Fruit fly (Drosophila melanogaster) ovary, adult (tissue): ENCODE results near the gene alpha-Est3.

Experiments used
- CG17801 ChIP-seq: fragments of 200-800 bp; optimal IDR thresholded peaks from 2 replicates; lab custom pipeline; 2019; ENCODE audit warnings: missing biosample characterization, mild to moderate bottlenecking, missing genetic modification characterization, moderate library complexity; ENCODE audit not compliant: partially characterized antibody

The alpha-Est3 gene

DNA sequence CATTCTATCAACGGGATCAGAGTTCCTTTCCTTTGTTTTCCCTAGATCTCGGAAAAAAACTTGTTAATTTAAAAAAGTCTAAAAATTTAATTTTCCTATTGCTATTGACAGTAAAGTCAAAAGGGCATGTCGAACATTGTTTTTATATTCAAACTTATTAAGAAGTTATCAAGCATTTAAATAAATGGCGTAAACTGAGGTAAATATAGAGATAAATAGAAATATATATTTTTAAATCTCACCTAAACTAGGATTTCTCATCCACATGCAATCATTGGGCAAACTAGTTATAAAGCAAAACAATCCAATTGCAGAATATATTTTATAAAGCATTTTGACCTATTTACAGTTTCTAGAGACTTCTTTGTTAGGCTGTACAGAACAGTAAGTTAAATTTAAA lies 22.1 kb downstream of the alpha-Est3 start, which contains the start of gene Ubc84D:
Ubc84D (minus strand) TSS at position 101 of the 400 bp plus-strand sequence.
- no peak for TF ChIP-seq CG17801 (GFP tag; lab: Kevin White, UChicago)

DNA sequence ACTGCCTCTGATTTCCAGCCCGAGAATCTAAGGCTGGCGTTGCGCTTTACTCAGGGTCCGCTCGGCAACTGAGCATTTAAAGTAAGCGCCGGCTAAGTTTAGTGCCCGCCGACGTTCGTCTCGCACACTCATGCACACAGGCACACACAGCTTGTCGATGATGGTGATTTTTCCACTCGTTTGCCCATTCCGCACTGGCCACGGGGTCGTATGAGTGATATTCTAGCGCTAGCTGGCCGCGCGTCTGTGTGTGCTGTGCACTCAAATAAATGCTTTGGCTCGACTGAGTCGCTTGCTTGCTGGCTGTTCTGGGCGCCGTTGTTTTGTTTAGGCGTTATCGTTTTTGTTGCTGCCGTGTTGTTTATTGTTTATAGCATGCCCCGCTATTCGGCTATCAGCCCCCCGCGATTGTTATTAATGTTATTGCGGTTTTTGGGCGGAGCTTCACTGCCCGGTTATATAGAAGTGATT lies 25.8 kb downstream of the alpha-Est3 start, which contains the start of gene alpha-Est8:
alpha-Est8 (minus strand) TSS at position 72 of the 471 bp plus-strand sequence.
- TF ChIP-seq CG17801 (GFP tag; lab: Kevin White, UChicago), result peak; percentile 58

DNA sequence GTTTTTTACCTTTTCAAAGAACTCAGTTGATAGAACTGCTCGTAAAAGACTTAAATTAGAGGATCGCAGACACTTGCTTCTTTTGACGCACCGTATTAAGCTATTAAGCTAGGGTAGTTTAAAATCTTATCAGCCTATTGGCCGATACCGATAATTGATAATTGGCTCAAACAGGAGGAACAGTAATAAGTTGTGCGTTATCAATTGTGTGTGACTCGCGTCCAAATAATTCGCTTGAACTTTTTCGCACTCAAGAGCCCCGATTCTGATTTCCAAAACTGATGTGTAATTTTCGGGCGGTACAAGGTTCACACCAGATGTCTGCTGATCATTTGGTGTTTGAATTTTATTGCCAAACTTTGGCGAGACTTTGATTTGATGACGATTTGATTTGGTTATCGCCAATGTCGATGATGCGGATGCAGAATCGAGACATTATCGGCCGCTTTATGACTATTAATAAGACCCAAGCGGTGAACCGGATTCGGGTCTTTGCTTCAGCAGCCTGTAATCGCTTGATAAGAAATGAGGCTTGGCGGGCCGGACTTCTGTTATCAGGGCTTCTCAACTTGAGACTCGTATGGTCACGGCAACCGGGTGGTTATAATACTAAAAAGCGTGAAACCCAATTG lies 27.1 kb downstream of the alpha-Est3 start:
- no peak for TF ChIP-seq CG17801 (GFP tag; lab: Kevin White, UChicago)

DNA sequence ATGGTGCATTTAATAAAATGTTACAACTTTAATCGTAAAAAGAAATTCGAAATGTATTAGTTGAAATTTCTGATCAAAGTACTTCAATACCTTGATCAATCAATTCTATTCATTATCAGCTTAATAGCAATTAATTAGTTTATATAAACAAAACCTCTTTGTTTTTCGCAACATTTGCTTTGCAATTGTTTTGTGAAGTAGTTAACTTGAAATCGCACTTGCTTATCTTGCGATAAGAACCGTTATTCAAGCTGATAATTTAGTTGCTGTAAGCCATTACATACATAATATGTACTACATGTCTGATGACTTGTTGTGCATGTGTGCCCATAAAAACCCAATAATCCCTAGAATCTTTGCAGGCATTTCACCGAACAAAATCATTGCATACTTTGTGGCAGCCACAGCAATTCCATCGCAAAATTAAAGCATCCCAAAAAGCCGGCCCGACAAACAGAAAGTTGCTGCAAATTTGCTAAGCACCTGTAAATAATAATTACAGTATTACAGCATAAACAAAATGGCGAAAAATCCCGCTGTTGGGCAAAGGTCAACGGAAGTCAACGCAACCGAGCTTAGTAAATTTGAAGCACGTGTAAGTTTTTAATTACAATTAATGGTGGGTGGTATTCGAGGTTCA lies 33.1 kb downstream of the alpha-Est3 start:
- TF ChIP-seq CG17801 (GFP tag; lab: Kevin White, UChicago), result peak; percentile 27

DNA sequence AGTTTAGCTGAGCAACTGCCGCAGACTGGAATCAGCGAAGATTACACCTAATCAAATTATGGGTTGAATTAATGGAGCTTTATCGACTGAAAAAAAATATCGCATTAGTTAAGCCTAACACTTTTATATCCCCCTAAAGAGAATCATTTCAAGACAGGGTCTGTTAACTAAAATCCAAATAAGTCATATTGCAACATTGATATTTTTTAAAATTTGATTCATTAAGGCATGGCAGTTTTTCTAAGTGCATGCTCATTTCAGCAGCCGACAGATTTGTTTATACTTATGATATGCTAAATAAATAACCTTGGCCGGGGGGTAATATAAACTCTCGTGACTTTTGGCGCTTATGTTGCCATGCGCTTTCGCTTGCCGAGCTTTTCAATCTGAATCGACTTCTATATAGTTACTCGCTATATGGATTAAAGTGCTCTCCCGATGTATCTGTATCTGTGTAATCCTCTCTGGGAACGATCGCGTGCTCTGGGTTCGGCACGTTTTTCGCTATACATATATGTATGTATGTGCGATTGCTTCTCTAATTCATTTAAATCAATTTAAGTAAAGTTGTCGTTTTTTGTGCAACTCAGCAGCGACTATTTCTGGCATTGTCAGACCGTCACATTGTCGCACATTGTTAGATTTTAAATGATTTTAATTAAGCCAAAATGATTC lies 35.0 kb downstream of the alpha-Est3 start:
- TF ChIP-seq CG17801 (GFP tag; lab: Kevin White, UChicago), result peak; percentile 20

DNA sequence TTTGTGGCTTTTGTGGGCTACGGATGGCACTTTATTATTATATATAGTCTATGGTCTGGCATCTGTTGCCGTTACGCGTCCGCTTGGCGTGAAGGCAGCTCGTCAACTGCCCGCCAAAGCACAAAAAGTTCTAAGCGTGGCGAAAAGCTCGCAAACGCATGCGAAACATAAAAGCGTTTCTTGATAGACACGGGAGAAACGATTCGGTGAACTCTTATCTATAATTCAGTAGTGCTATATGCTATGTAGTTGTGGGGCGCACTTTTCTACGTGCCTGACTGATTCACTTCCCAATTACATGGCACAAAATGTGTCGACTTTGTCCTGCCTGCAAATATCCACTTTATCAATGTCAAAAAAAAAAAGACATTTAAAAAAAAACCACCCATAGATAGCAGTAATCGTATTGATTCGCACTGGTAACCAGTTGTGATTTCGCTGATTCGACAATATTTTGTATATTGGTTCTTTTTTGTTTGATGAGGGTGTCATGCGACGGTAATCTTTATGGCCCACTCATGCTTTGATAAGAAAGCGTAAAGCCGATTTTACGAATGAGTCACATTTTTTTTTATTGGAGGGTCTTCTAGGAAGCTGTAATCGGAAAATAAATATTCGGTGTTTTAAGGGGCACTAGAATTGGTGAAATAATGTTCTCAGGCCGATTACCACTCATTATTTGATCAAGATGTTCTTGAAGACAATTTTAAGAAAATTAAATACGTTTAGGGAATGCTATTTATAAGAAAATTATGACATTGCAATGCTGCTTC lies 36.3 kb downstream of the alpha-Est3 start, which contains the start of gene alpha-Est9:
alpha-Est9 (minus strand) TSS at position 110 of the 773 bp plus-strand sequence.
- peak; percentile 27 for TF ChIP-seq CG17801 (GFP tag; lab: Kevin White, UChicago)

DNA sequence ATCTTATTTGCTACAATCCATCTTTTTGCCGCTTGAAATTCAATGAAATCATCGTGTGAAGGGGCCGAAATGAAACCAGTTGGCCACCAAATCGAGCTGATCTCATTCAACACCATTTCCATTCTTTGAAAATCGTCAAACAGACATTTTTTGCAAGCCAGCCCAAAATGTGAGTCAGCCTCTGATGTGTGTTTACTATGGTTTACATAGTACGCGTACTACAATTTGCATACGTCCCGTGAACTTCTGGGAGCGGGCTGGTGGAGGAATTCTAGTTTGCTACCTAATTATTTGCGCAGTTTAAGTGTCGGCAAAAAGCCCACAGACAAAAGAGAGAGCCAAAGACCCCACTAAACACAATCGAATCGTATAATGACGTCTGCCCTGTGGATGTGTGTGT lies 38.2 kb downstream of the alpha-Est3 start:
- no peak for TF ChIP-seq CG17801 (GFP tag; lab: Kevin White, UChicago)

DNA sequence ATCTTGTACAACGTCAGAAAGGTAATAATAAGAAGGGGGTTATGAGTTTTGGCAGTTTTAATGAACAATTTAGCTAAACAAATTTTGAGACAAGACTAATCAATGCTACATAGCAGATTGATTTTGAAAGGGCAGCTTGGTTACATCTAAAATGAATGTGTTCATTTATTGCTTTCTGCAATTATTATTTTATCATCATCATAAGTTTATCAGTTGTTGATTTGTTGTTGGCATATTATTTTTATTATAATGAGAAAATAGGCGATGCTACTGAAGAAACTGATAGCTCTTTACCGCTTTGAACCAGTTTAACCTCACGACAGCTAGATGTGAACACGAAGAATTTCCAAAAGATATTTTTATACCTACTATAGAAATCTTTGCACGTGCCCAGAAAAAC lies 39.2 kb downstream of the alpha-Est3 start, which contains the start of gene Mics1:
Mics1 (minus strand) TSS at position 101 of the 400 bp plus-strand sequence.
- no peak for TF ChIP-seq CG17801 (GFP tag; lab: Kevin White, UChicago)

DNA sequence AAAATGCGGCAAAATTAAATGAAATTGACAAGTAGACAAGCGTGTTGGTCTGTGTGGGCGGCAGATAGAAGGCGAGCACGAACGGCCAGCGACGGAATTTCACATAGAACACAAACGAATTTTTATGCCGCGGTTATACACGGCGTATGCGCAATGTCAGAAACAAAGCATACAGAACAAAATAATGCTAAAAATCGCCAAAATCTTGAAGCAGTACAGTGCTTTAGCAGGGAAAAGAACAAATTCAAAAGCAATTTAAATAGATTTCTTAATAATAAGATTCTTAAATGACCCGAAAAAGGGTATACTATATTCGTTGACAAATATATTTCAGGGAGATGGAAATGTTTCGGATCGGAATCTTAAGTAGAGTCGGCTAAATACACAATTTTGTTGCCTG lies 40.9 kb downstream of the alpha-Est3 start:
- TF ChIP-seq CG17801 (GFP tag; lab: Kevin White, UChicago), result no peak

DNA sequence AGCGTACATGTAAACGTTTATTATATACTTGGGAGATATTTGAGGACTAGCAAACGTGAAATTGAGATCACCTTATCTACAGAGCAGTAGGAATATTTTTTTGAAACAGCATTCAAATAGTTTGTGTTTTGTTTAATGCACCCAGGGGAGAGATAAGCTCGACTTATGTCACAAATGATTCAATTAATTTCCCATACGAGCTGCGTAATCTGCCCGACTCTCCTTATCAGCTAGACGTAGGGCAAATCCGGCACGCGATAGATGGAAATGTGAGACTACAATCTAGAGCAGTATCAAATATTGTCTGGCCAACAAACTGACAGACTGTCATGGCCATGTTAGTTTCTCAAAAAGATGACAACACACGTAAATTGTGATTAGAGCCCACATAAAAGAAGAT lies 41.9 kb downstream of the alpha-Est3 start:
- TF ChIP-seq CG17801 (GFP tag; lab: Kevin White, UChicago), result no peak

DNA sequence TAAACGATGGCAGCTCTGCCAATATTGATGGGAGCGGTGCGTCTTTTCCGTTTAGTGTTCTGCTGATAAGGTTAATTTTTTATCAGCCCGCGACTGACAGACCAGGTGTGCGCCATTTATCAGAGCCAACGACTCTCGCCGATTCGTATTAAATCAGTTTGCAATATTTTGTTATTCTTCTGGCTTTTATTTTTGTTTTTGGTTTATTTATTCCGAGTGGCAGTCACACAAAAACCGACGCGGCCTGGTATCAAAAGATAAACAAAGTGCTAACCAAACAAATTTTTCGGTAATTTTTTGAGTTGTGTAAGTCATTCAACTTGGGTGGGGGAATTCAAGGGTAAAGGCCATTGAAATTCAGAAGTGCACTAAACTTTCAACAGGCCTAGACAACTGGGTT lies 43.9 kb downstream of the alpha-Est3 start:
- peak; percentile 61 for TF ChIP-seq CG17801 (GFP tag; lab: Kevin White, UChicago)

DNA sequence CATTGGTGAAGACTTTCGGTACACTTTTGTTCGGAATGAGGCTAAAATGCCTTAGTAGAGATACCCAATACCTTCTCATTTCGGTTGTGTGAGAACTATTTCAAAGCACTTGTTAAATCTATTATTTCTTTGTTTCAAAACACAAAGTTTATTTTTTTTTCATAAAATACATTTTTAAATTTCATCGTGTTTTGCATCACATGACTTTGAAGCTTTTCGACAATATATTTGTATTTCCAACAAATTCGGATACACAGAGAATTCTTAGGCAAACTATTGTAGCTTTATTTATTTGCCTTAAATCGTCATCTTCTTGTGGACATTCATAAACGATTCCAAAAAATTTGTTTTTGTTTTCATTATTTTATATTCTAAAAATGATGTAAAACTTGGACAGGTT lies 47.7 kb downstream of the alpha-Est3 start, which contains the start of gene alpha-Est10:
alpha-Est10 (minus strand) TSS at position 101 of the 400 bp plus-strand sequence.
- no peak for TF ChIP-seq CG17801 (GFP tag; lab: Kevin White, UChicago)

DNA sequence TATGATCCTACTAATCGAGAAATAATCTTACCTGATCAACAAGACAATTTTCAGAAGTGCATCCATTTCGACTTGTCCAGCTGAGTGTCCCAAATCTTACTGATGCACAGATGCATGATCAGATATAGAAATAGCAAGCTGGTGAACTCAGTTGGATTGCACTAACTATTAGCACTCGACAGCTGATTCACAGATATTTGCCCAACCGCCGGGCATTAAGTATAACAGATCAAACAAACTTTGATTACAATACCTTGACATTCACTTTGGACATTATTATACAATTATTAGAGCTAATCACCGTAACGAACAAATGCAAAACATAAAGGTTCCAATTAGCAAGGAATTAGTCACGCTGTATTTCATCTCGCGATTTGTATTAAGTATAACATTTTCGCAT lies 48.3 kb downstream of the alpha-Est3 start, which contains the start of gene CG42656:
CG42656 (minus strand) TSS at position 101 of the 400 bp plus-strand sequence.
- no peak for TF ChIP-seq CG17801 (GFP tag; lab: Kevin White, UChicago)

DNA sequence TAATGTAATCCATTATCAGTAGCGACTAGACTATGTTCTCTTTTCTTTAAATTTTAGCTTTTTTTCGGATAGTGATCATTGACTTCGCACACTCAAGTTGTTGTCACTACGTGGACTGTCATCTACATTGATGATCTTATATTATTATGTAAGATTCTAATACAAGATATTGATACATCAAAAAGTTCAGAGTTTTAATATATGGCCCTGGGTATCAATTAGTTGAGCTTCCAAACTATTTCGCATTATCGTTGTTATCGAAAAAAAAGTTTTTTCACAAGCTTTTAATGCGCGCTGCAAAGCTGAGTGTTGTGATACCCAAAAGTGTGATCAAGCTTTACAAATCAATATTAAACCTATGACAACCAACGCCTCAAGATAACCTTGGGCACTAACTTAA lies 49.3 kb downstream of the alpha-Est3 start:
- TF ChIP-seq CG17801 (GFP tag; lab: Kevin White, UChicago), result no peak
